Worm (Caenorhabditis elegans) whole organism, young adult: Measurements from ENCODE around the gene srw-87.
A peak's percentile ranks its signal among the peaks of the same experiment; 100 is the strongest.

Experiments used
- B0019.2 ChIP-seq: fragments of 200-800 bp; sonication (Bioruptor generic); conservative IDR thresholded peaks from 2 replicates; pipeline ENCODE4 v1.3.6; 2022; ENCODE audit warnings: missing genetic modification reagents, missing genetic modification characterization, missing compliant biosample characterization
- B0336.3 ChIP-seq: fragments of 200-800 bp; sonication (Bioruptor generic); IDR thresholded peaks from 2 replicates; pipeline ENCODE4 v1.3.6; 2022; ENCODE audit warnings: missing genetic modification characterization, missing compliant biosample characterization
- C17E4.6 ChIP-seq: fragments of 200-800 bp; sonication (Bioruptor generic); IDR thresholded peaks from 2 replicates; pipeline ENCODE4 v1.3.6; 2022; ENCODE audit warnings: missing genetic modification reagents, missing genetic modification characterization, missing compliant biosample characterization
- F39B2.1 ChIP-seq: fragments of 200-800 bp; sonication (Bioruptor generic); IDR thresholded peaks from 2 replicates; pipeline ENCODE4 v1.3.6; 2022; ENCODE audit warnings: missing genetic modification reagents, missing genetic modification characterization, missing compliant biosample characterization
- F57C9.4 ChIP-seq: sonication (generic microtip); optimal IDR thresholded peaks from 2 replicates; lab custom pipeline; 2017; ENCODE audit warnings: mild to moderate bottlenecking, missing genetic modification characterization, missing compliant biosample characterization
- T26A5.8 ChIP-seq: sonication (generic microtip); optimal IDR thresholded peaks from 2 replicates; lab custom pipeline; 2016; ENCODE audit warnings: missing genetic modification characterization, missing compliant biosample characterization
- Y53F4B.3 ChIP-seq: fragments of 200-800 bp; sonication (Bioruptor generic); IDR thresholded peaks from 2 replicates; pipeline ENCODE4 v1.3.6; 2022; ENCODE audit warnings: missing genetic modification reagents, missing genetic modification characterization, missing compliant biosample characterization
- Y56A3A.18 ChIP-seq: fragments of 200-800 bp; sonication (Bioruptor generic); IDR thresholded peaks from 2 replicates; pipeline ENCODE4 v1.3.6; 2022; ENCODE audit warnings: missing genetic modification reagents, missing genetic modification characterization, missing compliant biosample characterization
- Y67H2A.10 ChIP-seq: fragments of 200-800 bp; sonication (Bioruptor generic); conservative IDR thresholded peaks from 2 replicates; pipeline ENCODE4 v1.3.6; 2022; ENCODE audit warnings: missing genetic modification reagents, missing genetic modification characterization, missing compliant biosample characterization
- Y95B8A.8 ChIP-seq: fragments of 200-800 bp; sonication (Bioruptor generic); IDR thresholded peaks from 2 replicates; pipeline ENCODE4 v1.3.6; 2022; ENCODE audit warnings: missing genetic modification reagents, missing genetic modification characterization, missing compliant biosample characterization
- aptf-2 ChIP-seq: fragments of 200-800 bp; sonication (Bioruptor generic); conservative IDR thresholded peaks from 2 replicates; pipeline ENCODE4 v1.3.6; 2022; ENCODE audit warnings: missing genetic modification reagents, missing genetic modification characterization, missing compliant biosample characterization
- attf-5 ChIP-seq: fragments of 200-800 bp; sonication (Bioruptor generic); optimal IDR thresholded peaks from 2 replicates; lab custom pipeline; 2018; ENCODE audit warnings: mild to moderate bottlenecking, missing genetic modification characterization, missing compliant biosample characterization
- attf-6 ChIP-seq: fragments of 200-800 bp; sonication (Bioruptor generic); IDR thresholded peaks from 2 replicates; pipeline ENCODE4 v1.3.6; 2022; ENCODE audit warnings: missing genetic modification reagents, missing genetic modification characterization, missing compliant biosample characterization
- ceh-27 ChIP-seq: fragments of 200-800 bp; sonication (Bioruptor generic); optimal IDR thresholded peaks from 2 replicates; lab custom pipeline; 2018; ENCODE audit warnings: mild to moderate bottlenecking, missing genetic modification characterization, moderate library complexity, missing compliant biosample characterization
- ceh-40 ChIP-seq: fragments of 200-800 bp; sonication (Bioruptor generic); IDR thresholded peaks from 2 replicates; pipeline ENCODE4 v1.3.6; 2022; ENCODE audit warnings: missing genetic modification characterization, missing compliant biosample characterization
- egrh-3 ChIP-seq: fragments of 200-800 bp; sonication (Bioruptor generic); IDR thresholded peaks from 2 replicates; pipeline ENCODE4 v1.3.6; 2022; ENCODE audit warnings: missing genetic modification reagents, missing genetic modification characterization, missing compliant biosample characterization
- ekl-4 ChIP-seq: fragments of 200-800 bp; sonication (Bioruptor generic); IDR thresholded peaks from 2 replicates; pipeline ENCODE4 v1.3.6; 2022; ENCODE audit warnings: missing genetic modification reagents, missing genetic modification characterization, missing compliant biosample characterization
- fkh-3 ChIP-seq: sonication (generic microtip); optimal IDR thresholded peaks from 2 replicates; lab custom pipeline; 2016; ENCODE audit warnings: mild to moderate bottlenecking, missing genetic modification characterization, missing compliant biosample characterization
- hlh-12 ChIP-seq: sonication (generic microtip); optimal IDR thresholded peaks from 2 replicates; lab custom pipeline; 2016; ENCODE audit warnings: missing genetic modification characterization, missing compliant biosample characterization
- lsy-27 ChIP-seq: sonication (generic microtip); optimal IDR thresholded peaks from 2 replicates; lab custom pipeline; 2017; ENCODE audit warnings: missing genetic modification characterization, mild to moderate bottlenecking, missing compliant biosample characterization, antibody characterized with exemption, missing genotype, borderline replicate concordance; ENCODE audit not compliant: insufficient read depth
- madf-3 ChIP-seq: fragments of 200-800 bp; sonication (Bioruptor generic); IDR thresholded peaks from 2 replicates; pipeline ENCODE4 v1.3.6; 2022; ENCODE audit warnings: missing genetic modification reagents, missing genetic modification characterization, missing compliant biosample characterization
- madf-8 ChIP-seq: fragments of 200-800 bp; sonication (Bioruptor generic); conservative IDR thresholded peaks from 2 replicates; pipeline ENCODE4 v1.3.6; 2022; ENCODE audit warnings: missing genetic modification reagents, missing genetic modification characterization, missing compliant biosample characterization
- mel-28 ChIP-seq: sonication (generic microtip); optimal IDR thresholded peaks from 2 replicates; lab custom pipeline; 2016; ENCODE audit warnings: borderline replicate concordance, mild to moderate bottlenecking, missing genetic modification characterization, missing compliant biosample characterization
- mxl-1 ChIP-seq: sonication (generic microtip); optimal IDR thresholded peaks from 2 replicates; lab custom pipeline; 2016; ENCODE audit warnings: missing genetic modification characterization, missing compliant biosample characterization
- nfya-2 ChIP-seq: fragments of 200-800 bp; sonication (Bioruptor generic); IDR thresholded peaks from 2 replicates; pipeline ENCODE4 v1.3.6; 2022; ENCODE audit warnings: missing genetic modification reagents, missing genetic modification characterization, missing compliant biosample characterization
- nhr-179 ChIP-seq: sonication (generic microtip); optimal IDR thresholded peaks from 2 replicates; lab custom pipeline; 2016; ENCODE audit warnings: mild to moderate bottlenecking, missing genetic modification characterization, missing compliant biosample characterization
- pbrm-1 ChIP-seq: fragments of 200-800 bp; sonication (Bioruptor generic); IDR thresholded peaks from 2 replicates; pipeline ENCODE4 v1.3.6; 2022; ENCODE audit warnings: missing genetic modification reagents, missing genetic modification characterization, missing compliant biosample characterization
- rcor-1 ChIP-seq: fragments of 200-800 bp; sonication (Bioruptor generic); IDR thresholded peaks from 2 replicates; pipeline ENCODE4 v1.3.6; 2022; ENCODE audit warnings: missing genetic modification reagents, missing genetic modification characterization, missing compliant biosample characterization
- sdz-38 ChIP-seq: sonication (generic microtip); optimal IDR thresholded peaks from 2 replicates; lab custom pipeline; 2016; ENCODE audit warnings: missing genotype, missing genetic modification characterization, missing compliant biosample characterization
- snpc-1.1 ChIP-seq: sonication (generic microtip); optimal IDR thresholded peaks from 2 replicates; lab custom pipeline; 2017; ENCODE audit warnings: missing genetic modification characterization, mild to moderate bottlenecking, missing compliant biosample characterization, antibody characterized with exemption, moderate library complexity, missing genotype, missing genetic modification reagents; ENCODE audit not compliant: insufficient read depth
- snpc-1.3 ChIP-seq: sonication (generic microtip); optimal IDR thresholded peaks from 2 replicates; lab custom pipeline; 2017; ENCODE audit warnings: missing genetic modification characterization, mild to moderate bottlenecking, missing compliant biosample characterization, antibody characterized with exemption, moderate library complexity, missing genotype, missing genetic modification reagents; ENCODE audit not compliant: insufficient read depth
- snpc-4 ChIP-seq, 5 experiments: fragments of 150-350 bp in 1 of 5; sonication (generic microtip) in 4 of 5; optimal IDR thresholded peaks; 2 replicates each; lab custom pipeline; 2014 to 2018; ENCODE audit warnings: missing genetic modification characterization in 5 of 5, missing biosample characterization in 3 of 5, antibody characterized with exemption in 2 of 5, mild to moderate bottlenecking in 2 of 5, missing compliant biosample characterization in 2 of 5, missing genotype in 2 of 5, moderate library complexity in 2 of 5, missing genetic modification reagents in 1 of 5
- tbp1 ChIP-seq: fragments of 200-800 bp; sonication (Bioruptor generic); optimal IDR thresholded peaks from 2 replicates; lab custom pipeline; 2018; ENCODE audit warnings: mild to moderate bottlenecking, missing genetic modification characterization, missing compliant biosample characterization
- tbx-9 ChIP-seq: sonication (generic microtip); optimal IDR thresholded peaks from 2 replicates; lab custom pipeline; 2016; ENCODE audit warnings: borderline replicate concordance, missing genetic modification characterization, inconsistent platforms, missing compliant biosample characterization
- zfh-2 ChIP-seq: fragments of 200-800 bp; sonication (Bioruptor generic); conservative IDR thresholded peaks from 2 replicates; pipeline ENCODE4 v1.3.6; 2022; ENCODE audit warnings: missing genetic modification reagents, missing genetic modification characterization, missing compliant biosample characterization
- ztf-25 ChIP-seq: fragments of 200-800 bp; sonication (Bioruptor generic); IDR thresholded peaks from 2 replicates; pipeline ENCODE4 v1.3.6; 2022; ENCODE audit warnings: missing genetic modification reagents, missing genetic modification characterization, missing compliant biosample characterization
- ztf-28 ChIP-seq: fragments of 200-800 bp; sonication (Bioruptor generic); IDR thresholded peaks from 2 replicates; pipeline ENCODE4 v1.3.6; 2022; ENCODE audit warnings: missing genetic modification reagents, missing genetic modification characterization, missing compliant biosample characterization
- ztf-6 ChIP-seq: fragments of 200-800 bp; sonication (Bioruptor generic); IDR thresholded peaks from 2 replicates; pipeline ENCODE4 v1.3.6; 2022; ENCODE audit warnings: missing genetic modification reagents, missing genetic modification characterization, missing compliant biosample characterization

The srw-87 gene

ce11 chrV:16370039-16370438 is 33.6 kb downstream of the srw-87 start (continued):
- TF ChIP-seq mel-28 (tag; lab: Kevin White, UChicago), result peak; percentile 50

ce11 chrV:16374676-16375075 is 38.2 kb downstream of the srw-87 start, which contains the start of gene srv-34:
Gene srv-34, minus strand, starts transcription at chrV:16374776.
- TF ChIP-seq madf-8, result no peak
- TF ChIP-seq Y56A3A.18 (GFP tag; lab: Robert Waterston, UW), result no peak
- no peak for TF ChIP-seq attf-6
- no peak for TF ChIP-seq ztf-6
- TF ChIP-seq Y67H2A.10 (GFP tag; lab: Robert Waterston, UW), result no peak
- TF ChIP-seq B0336.3 (GFP tag; lab: Robert Waterston, UW), result no peak
- TF ChIP-seq ztf-28, result no peak
- TF ChIP-seq pbrm-1 (GFP tag; lab: Robert Waterston, UW), result no peak
- no peak for TF ChIP-seq ztf-25
- TF ChIP-seq tbp1, result no peak
- no peak for TF ChIP-seq mxl-1 (tag; lab: Kevin White, UChicago)
- TF ChIP-seq attf-5, result no peak
- no peak for TF ChIP-seq rcor-1
- no peak for TF ChIP-seq hlh-12
- TF ChIP-seq T26A5.8 (tag; lab: Kevin White, UChicago), result no peak
- no peak for TF ChIP-seq nhr-179 (tag; lab: Kevin White, UChicago)
- TF ChIP-seq, all 124 proteins: peak for 0

ce11 chrV:16376430-16376948 is 40.1 kb downstream of the srw-87 start:
- TF ChIP-seq ztf-25 (no peak), lsy-27 (tag; lab: Kevin White, UChicago) (no peak), aptf-2 (GFP tag; lab: Robert Waterston, UW) (no peak), zfh-2 (peak; percentile 86), B0336.3 (GFP tag; lab: Robert Waterston, UW) (no peak), F57C9.4 (tag; lab: Kevin White, UChicago) (no peak), egrh-3 (GFP tag; lab: Robert Waterston, UW) (peak; percentile 93), snpc-4 (GFP tag; optimal IDR thresholded peaks at IDR 0.05; lab: Kevin White, UChicago) (no peak), snpc-4 (tag; optimal IDR thresholded peaks at IDR 0.05; lab: Kevin White, UChicago) (no peak), Y56A3A.18 (GFP tag; lab: Robert Waterston, UW) (no peak), Y53F4B.3 (GFP tag; lab: Robert Waterston, UW) (no peak), Y95B8A.8 (no peak)

- TF ChIP-seq nfya-2 (GFP tag; lab: Robert Waterston, UW) (no peak), ekl-4 (GFP tag; lab: Robert Waterston, UW) (no peak), snpc-4 (GFP tag; optimal IDR thresholded peaks at IDR 0.05; lab: Kevin White, UChicago) (no peak), snpc-4 (tag; optimal IDR thresholded peaks at IDR 0.05; lab: Kevin White, UChicago) (no peak), tbx-9 (no peak), ceh-40 (no peak), ceh-27 (GFP tag; lab: Kevin White, UChicago) (no peak), sdz-38 (tag; lab: Kevin White, UChicago) (no peak), egrh-3 (GFP tag; lab: Robert Waterston, UW) (peak; percentile 64; the same call in 1 of the 2 replicates), F39B2.1 (GFP tag; lab: Robert Waterston, UW) (no peak), fkh-3 (peak; percentile 5), C17E4.6 (GFP tag; lab: Robert Waterston, UW) (0 out of 2 replicates have a peak, but pooled peaks have one; percentile 46), zfh-2 (peak; percentile 68), snpc-1.3 (no peak), snpc-1.1 (no peak), B0019.2 (GFP tag; lab: Robert Waterston, UW) (no peak), madf-3 (GFP tag; lab: Robert Waterston, UW) (no peak)
Observed at ce11 chrV:16377188-16377587, 40.8 kb downstream of the srw-87 start.
